Worm (Caenorhabditis elegans) whole organism, L4 larva: ENCODE measurements around the gene rga-1.

Source experiments
- Y75B8A.6 ChIP-seq: fragments of 200-800 bp; sonication (Bioruptor generic); IDR thresholded peaks from 2 replicates; pipeline ENCODE4 v1.3.6; 2022; ENCODE audit warnings: missing genetic modification reagents, missing genetic modification characterization, missing compliant biosample characterization
- ama-1 ChIP-seq: fragments of 150-350 bp; optimal IDR thresholded peaks from 2 replicates; lab custom pipeline; 2014; ENCODE audit warnings: inconsistent platforms, mixed read lengths
- lin-13 ChIP-seq: fragments of 150-350 bp; optimal IDR thresholded peaks from 2 replicates; lab custom pipeline; 2014; ENCODE audit warnings: missing biosample characterization, missing genetic modification reagents, missing genetic modification characterization
- mxl-3 ChIP-seq: fragments of 200-800 bp; sonication (Bioruptor generic); optimal IDR thresholded peaks from 2 replicates; lab custom pipeline; 2018; ENCODE audit warnings: mild to moderate bottlenecking, missing genetic modification characterization, missing compliant biosample characterization

- TF ChIP-seq Y75B8A.6 (no peak), lin-13 (GFP tag; lab: Kevin White, UChicago) (no peak), mxl-3 (GFP tag; lab: Kevin White, UChicago) (no peak), ama-1 (no peak)
Observed at ce11 chrII:11500198-11500597, 35.5 kb downstream of the rga-1 start, which contains the start of gene B0334.20.
